Worm (Caenorhabditis elegans): ENCODE data around the gene snet-1.

snet-1 gene

DNA sequence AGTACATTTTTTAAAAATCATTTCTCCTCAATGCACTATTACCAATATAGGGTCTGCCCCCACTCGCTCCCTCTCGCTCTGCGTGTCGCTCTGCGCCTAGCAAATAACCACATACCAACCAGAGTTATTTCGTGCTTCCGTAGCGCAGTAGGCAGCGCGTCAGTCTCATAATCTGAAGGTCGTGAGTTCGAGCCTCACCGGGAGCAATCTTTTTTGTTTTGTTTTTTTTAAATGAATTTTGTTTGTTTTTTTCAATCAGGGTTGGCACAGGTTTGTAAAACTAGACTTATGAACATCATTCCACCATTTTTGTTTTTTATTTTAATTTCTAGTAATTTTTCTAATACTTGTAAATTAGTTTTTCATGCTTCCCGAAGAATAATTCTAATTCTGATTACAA is 28.9 kb upstream of the snet-1 start (continued):
- no peak for TF ChIP-seq fos-1 (tag; optimal IDR thresholded peaks at IDR 0.05)

DNA sequence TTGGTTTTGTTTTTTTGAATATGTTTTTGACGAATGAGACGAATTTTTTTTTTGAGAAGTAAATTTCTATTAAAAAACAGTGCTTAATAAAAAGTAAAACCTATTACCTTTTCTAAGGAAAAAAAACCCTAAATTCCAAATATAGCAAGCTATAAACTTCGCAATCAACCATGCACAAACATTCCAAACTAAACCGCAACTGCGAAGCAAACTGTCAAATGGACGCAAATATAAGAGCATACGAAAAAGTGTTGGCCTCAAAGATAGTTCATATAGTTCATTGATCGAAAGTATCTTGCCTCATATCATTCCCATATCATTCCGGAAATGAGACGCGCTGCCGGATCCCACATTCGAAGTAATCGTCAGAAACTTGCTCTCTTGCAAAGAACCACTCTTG is 27.9 kb upstream of the snet-1 start, which contains the start of gene C01C4.3:
C01C4.3 (plus strand) TSS at position 301 of the 400 bp plus-strand sequence.
- TF ChIP-seq unc-62 (GFP tag; optimal IDR thresholded peaks at IDR 0.05), result no peak
- TF ChIP-seq ama-1 (optimal IDR thresholded peaks at IDR 0.05), result no peak
- no peak for TF ChIP-seq nhr-11 (tag; optimal IDR thresholded peaks at IDR 0.05)
- no peak for TF ChIP-seq ztf-4 (tag; optimal IDR thresholded peaks at IDR 0.05)
- TF ChIP-seq lin-39 (tag; optimal IDR thresholded peaks at IDR 0.05), result no peak
- no peak for TF ChIP-seq nhr-76 (tag; optimal IDR thresholded peaks at IDR 0.05)
- TF ChIP-seq nhr-25 (tag; optimal IDR thresholded peaks at IDR 0.05), result no peak
- TF ChIP-seq snpc-4 (tag; optimal IDR thresholded peaks at IDR 0.05), result no peak
- no peak for TF ChIP-seq elt-2 (tag; optimal IDR thresholded peaks at IDR 0.05)

DNA sequence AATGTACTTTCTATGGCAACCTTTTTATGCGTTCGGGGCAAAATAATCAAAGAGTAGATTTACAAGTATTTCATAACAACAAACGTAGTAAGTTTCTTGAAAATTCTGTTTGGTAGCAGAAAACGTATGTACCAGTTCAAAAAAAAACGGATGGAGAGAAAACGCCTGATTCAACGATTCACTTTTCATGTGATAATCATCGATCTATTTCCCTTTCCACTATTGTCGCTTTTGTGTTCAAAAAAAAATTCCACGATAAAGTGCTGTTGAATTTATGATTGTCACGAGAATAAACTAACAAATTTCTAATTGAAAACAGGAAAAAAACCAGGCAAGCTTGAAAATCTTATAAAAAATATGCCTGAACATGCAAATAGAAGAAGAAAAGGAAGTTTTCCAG is 27.1 kb upstream of the snet-1 start:
- TF ChIP-seq elt-2 (tag; optimal IDR thresholded peaks at IDR 0.05) (no peak), elt-1 (tag; optimal IDR thresholded peaks at IDR 0.05) (no peak), snpc-4 (tag; optimal IDR thresholded peaks at IDR 0.05) (no peak), elt-3 (tag; optimal IDR thresholded peaks at IDR 0.05) (no peak), hmg-11 (tag; optimal IDR thresholded peaks at IDR 0.05) (peak; percentile 13)

DNA sequence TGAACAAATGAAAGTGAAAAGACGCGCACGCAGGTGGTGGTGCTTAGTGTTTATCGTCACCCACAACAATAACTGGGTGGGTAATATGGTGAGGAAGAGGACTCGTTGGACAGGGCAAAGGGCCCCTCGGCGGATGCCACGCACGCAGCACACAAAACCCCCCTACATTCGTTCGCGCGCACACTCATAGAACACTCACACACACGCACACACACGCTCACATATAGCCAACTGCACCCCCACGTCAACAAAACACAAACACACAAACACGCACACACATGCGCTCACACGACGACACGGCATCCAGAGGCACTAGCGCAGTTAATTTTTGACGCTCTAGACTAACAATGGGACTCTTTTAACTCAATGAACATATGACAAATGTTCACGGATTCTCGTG is 25.4 kb upstream of the snet-1 start:
- TF ChIP-seq nfya-1 (tag; optimal IDR thresholded peaks at IDR 0.05; ENCODE audit: insufficient read depth) (peak; percentile 76), egl-5 (tag; optimal IDR thresholded peaks at IDR 0.05) (peak; percentile 75), nhr-43 (tag; optimal IDR thresholded peaks at IDR 0.05; ENCODE audit: poor library complexity, severe bottlenecking) (no peak), hmg-11 (tag; optimal IDR thresholded peaks at IDR 0.05) (peak; percentile 74), nhr-11 (tag; optimal IDR thresholded peaks at IDR 0.05) (no peak), egl-27 (tag; optimal IDR thresholded peaks at IDR 0.05) (peak; percentile 16), unc-62 (GFP tag; optimal IDR thresholded peaks at IDR 0.05) (no peak), elt-1 (tag; optimal IDR thresholded peaks at IDR 0.05) (no peak), lsy-12 (tag; optimal IDR thresholded peaks at IDR 0.05) (peak; percentile 40), lin-39 (tag; optimal IDR thresholded peaks at IDR 0.05) (peak; percentile 85)

DNA sequence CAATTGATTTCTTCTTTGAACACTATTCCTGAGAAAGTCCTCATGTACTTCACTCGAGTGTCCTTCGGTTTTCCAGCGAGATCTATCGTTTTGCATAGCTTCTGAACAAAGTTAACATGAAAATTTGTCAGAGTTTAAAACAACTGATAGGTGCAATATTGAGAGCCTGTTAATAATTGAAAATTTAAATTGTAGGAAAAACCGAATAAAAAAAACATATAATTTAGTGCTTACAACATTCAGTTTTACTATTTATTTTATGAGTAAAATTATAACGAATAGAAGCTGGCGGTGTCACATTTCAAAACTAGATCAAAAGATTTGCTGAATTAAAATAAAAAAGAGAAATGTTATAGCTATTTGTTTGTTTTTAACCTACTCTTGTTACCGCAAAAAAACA is 24.4 kb upstream of the snet-1 start, which contains the start of gene C02F12.8:
C02F12.8 (minus strand) TSS at position 101 of the 400 bp plus-strand sequence.
- TF ChIP-seq unc-39 (tag; optimal IDR thresholded peaks at IDR 0.05) (no peak), elt-2 (tag; optimal IDR thresholded peaks at IDR 0.05) (no peak), zag-1 (tag; optimal IDR thresholded peaks at IDR 0.05) (no peak), nhr-23 (tag; optimal IDR thresholded peaks at IDR 0.05) (no peak), fkh-2 (tag; optimal IDR thresholded peaks at IDR 0.05) (no peak), skn-1 (tag; optimal IDR thresholded peaks at IDR 0.05) (no peak), sea-2 (GFP tag; optimal IDR thresholded peaks at IDR 0.05) (no peak), pha-4 (tag; optimal IDR thresholded peaks at IDR 0.05) (no peak), nhr-43 (tag; optimal IDR thresholded peaks at IDR 0.05; ENCODE audit: poor library complexity, severe bottlenecking) (no peak), nhr-77 (tag; optimal IDR thresholded peaks at IDR 0.05) (no peak), nhr-11 (tag; optimal IDR thresholded peaks at IDR 0.05) (no peak)

DNA sequence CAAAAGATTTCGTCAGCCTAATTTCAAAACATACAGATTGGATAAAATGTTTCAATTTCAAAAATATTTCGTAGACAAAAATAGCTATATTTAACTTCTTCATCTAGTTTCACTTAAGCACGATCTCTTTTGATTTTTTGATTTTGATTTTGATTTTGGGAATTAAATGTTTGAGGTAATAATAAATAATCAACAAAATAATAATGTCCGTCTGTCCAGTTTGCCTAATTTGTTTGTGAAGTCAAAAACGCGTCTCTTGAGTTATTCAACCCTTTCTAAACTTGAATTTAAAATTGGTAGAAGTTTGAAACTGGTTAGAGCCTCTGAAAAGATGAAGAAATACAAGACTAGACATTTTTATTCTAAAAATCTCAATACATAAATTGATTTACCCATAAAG is 21.1 kb upstream of the snet-1 start:
- TF ChIP-seq unc-39 (tag; optimal IDR thresholded peaks at IDR 0.05), result no peak
- TF ChIP-seq nhr-12 (tag; optimal IDR thresholded peaks at IDR 0.05), result no peak
- no peak for TF ChIP-seq unc-62 (GFP tag; optimal IDR thresholded peaks at IDR 0.05)
- TF ChIP-seq eor-1 (tag; optimal IDR thresholded peaks at IDR 0.05), result no peak
- no peak for TF ChIP-seq nhr-237 (tag; optimal IDR thresholded peaks at IDR 0.05)
- TF ChIP-seq nhr-28 (tag; optimal IDR thresholded peaks at IDR 0.05), result no peak
- TF ChIP-seq elt-2 (tag; optimal IDR thresholded peaks at IDR 0.05), result no peak
- no peak for TF ChIP-seq elt-1 (tag; optimal IDR thresholded peaks at IDR 0.05)
- no peak for TF ChIP-seq nhr-77 (tag; optimal IDR thresholded peaks at IDR 0.05)
- TF ChIP-seq tbx-2 (tag; optimal IDR thresholded peaks at IDR 0.05), result no peak
- TF ChIP-seq nhr-11 (tag; optimal IDR thresholded peaks at IDR 0.05), result no peak
- no peak for TF ChIP-seq fkh-2 (tag; optimal IDR thresholded peaks at IDR 0.05)
- TF ChIP-seq egl-27 (tag; optimal IDR thresholded peaks at IDR 0.05), result no peak
- TF ChIP-seq R02D3.7 (tag; optimal IDR thresholded peaks at IDR 0.05), result no peak
- no peak for TF ChIP-seq ZK546.5 (tag; optimal IDR thresholded peaks at IDR 0.05)
- no peak for TF ChIP-seq pha-4 (tag; optimal IDR thresholded peaks at IDR 0.05)
- TF ChIP-seq ama-1 (optimal IDR thresholded peaks at IDR 0.05), result no peak
- TF ChIP-seq ceh-82 (tag; optimal IDR thresholded peaks at IDR 0.05), result no peak
- no peak for TF ChIP-seq nfya-1 (tag; optimal IDR thresholded peaks at IDR 0.05; ENCODE audit: insufficient read depth)
